Fruit fly (Drosophila melanogaster) Kc167 (cell line): ENCODE measurements around the gene CG14659.

Experiments used
- Myc ChIP-seq: fragments of >200 bp; optimal IDR thresholded peaks from 2 replicates; lab custom pipeline; 2017; ENCODE audit warnings: missing external identifiers
- Sin3A ChIP-seq: fragments of >200 bp; optimal IDR thresholded peaks from 2 replicates; lab custom pipeline; 2018; ENCODE audit warnings: missing external identifiers
- h ChIP-seq: fragments of >200 bp; optimal IDR thresholded peaks from 3 replicates; lab custom pipeline; 2018; ENCODE audit warnings: missing external identifiers
- insv ChIP-seq: fragments of >200 bp; optimal IDR thresholded peaks from 3 replicates; lab custom pipeline; 2018; ENCODE audit warnings: missing external identifiers
- psq ChIP-seq: fragments of >200 bp; optimal IDR thresholded peaks from 2 replicates; lab custom pipeline; 2017; ENCODE audit warnings: missing external identifiers
- ttk ChIP-seq: sonication (Bioruptor generic); optimal IDR thresholded peaks from 2 replicates; lab custom pipeline; 2017; ENCODE audit warnings: missing external identifiers

DNA sequence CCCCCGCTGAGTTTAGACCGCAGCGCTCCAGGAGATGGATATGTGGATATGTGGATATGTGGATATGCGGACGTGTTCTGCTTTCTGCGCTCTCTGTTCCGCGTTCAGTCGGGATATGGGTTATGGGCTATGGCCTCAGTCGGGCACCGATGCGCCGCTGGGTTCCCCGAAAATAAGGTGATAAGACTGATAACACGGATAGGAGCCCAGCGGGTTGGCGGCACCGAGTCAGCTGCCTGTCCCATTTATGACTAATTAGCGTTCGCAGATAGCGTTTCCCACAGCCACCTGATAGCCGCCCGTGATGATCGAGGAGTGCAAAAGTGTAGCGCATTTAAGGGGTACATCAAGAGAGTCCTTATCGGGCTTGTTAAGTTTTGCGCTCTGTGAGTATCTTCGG is 35.0 kb upstream of the CG14659 start:
- TF ChIP-seq ttk (lab: Kevin White, UChicago): no peak
- no peak for TF ChIP-seq insv (lab: Kevin White, UChicago)
- no peak for TF ChIP-seq Sin3A (lab: Kevin White, UChicago)
- no peak for TF ChIP-seq psq (lab: Kevin White, UChicago)
- no peak for TF ChIP-seq h
- TF ChIP-seq Myc: no peak
